Worm (Caenorhabditis elegans) whole organism, L4 larva: Measurements from ENCODE around the gene pax-1.
A peak's percentile ranks its signal among the peaks of the same experiment; 100 is the strongest.

ENCODE experiments used
- F49E8.2 ChIP-seq: sonication (generic microtip); optimal IDR thresholded peaks from 2 replicates; lab custom pipeline; 2016; ENCODE audit warnings: missing compliant biosample characterization, mild to moderate bottlenecking, missing genetic modification characterization, borderline replicate concordance
- T20F7.1 ChIP-seq: fragments of 200-800 bp; sonication (Bioruptor generic); optimal IDR thresholded peaks from 2 replicates; lab custom pipeline; 2018; ENCODE audit warnings: mild to moderate bottlenecking, missing genetic modification characterization, missing compliant biosample characterization
- Y5F2A.4 ChIP-seq: fragments of 200-800 bp; sonication (Bioruptor generic); optimal IDR thresholded peaks from 2 replicates; lab custom pipeline; 2018; ENCODE audit warnings: mild to moderate bottlenecking, missing genetic modification characterization, missing compliant biosample characterization
- ZK546.5 ChIP-seq, 2 experiments: sonication (generic microtip); optimal IDR thresholded peaks; 2 replicates each; lab custom pipeline; 2017; ENCODE audit warnings: missing biosample characterization in 2 of 2, missing genetic modification characterization in 2 of 2
- attf-4 ChIP-seq: sonication (generic microtip); optimal IDR thresholded peaks from 3 replicates; lab custom pipeline; 2017; ENCODE audit warnings: missing biosample characterization, missing genetic modification characterization
- ceh-44 ChIP-seq: fragments of 200-800 bp; sonication (Bioruptor generic); IDR thresholded peaks from 2 replicates; pipeline ENCODE4 v1.3.6; 2022; ENCODE audit warnings: missing genetic modification reagents, missing genetic modification characterization, missing compliant biosample characterization
- ces-1 ChIP-seq: fragments of 150-350 bp; sonication (generic microtip); optimal IDR thresholded peaks from 4 replicates; lab custom pipeline; 2014; ENCODE audit warnings: missing biosample characterization, missing genetic modification reagents, missing genetic modification characterization
- cey-2 ChIP-seq: sonication (generic microtip); optimal IDR thresholded peaks from 3 replicates; lab custom pipeline; 2017; ENCODE audit warnings: missing genetic modification characterization, mild to moderate bottlenecking, missing compliant biosample characterization, antibody characterized with exemption, borderline replicate concordance; ENCODE audit not compliant: insufficient read depth
- ctbp-1 ChIP-seq: fragments of 200-800 bp; sonication (Bioruptor generic); IDR thresholded peaks from 2 replicates; pipeline ENCODE4 v1.3.6; 2022; ENCODE audit warnings: missing genetic modification reagents, missing genetic modification characterization, missing compliant biosample characterization
- daf-16 ChIP-seq, 3 experiments: sonication (generic microtip); optimal IDR thresholded peaks; 2 replicates each; lab custom pipeline; 2016 to 2017; ENCODE audit warnings: missing genetic modification characterization in 3 of 3, missing genetic modification reagents in 3 of 3, mild to moderate bottlenecking in 2 of 3, missing compliant biosample characterization in 2 of 3, missing biosample characterization in 1 of 3, moderate library complexity in 1 of 3
- dmd-6 ChIP-seq: fragments of 200-800 bp; sonication (Bioruptor generic); IDR thresholded peaks from 2 replicates; pipeline ENCODE4 v1.3.6; 2022; ENCODE audit warnings: missing genetic modification reagents, missing genetic modification characterization, missing compliant biosample characterization
- dmd-8 ChIP-seq: fragments of 200-800 bp; sonication (Bioruptor generic); IDR thresholded peaks from 2 replicates; pipeline ENCODE4 v1.3.6; 2022; ENCODE audit warnings: missing genetic modification characterization, missing compliant biosample characterization
- dpl-1 ChIP-seq: fragments of 150-350 bp; optimal IDR thresholded peaks from 2 replicates; lab custom pipeline; 2014; ENCODE audit warnings: missing biosample characterization, missing genetic modification reagents, missing genetic modification characterization
- dve-1 ChIP-seq: sonication (generic microtip); optimal IDR thresholded peaks from 2 replicates; lab custom pipeline; 2017; ENCODE audit warnings: antibody characterized with exemption, mild to moderate bottlenecking, missing genetic modification characterization, missing compliant biosample characterization; ENCODE audit not compliant: insufficient read depth
- fos-1 ChIP-seq: fragments of 150-350 bp; optimal IDR thresholded peaks from 2 replicates; lab custom pipeline; 2014; ENCODE audit warnings: missing biosample characterization, missing genetic modification characterization
- gei-8 ChIP-seq: fragments of 200-800 bp; sonication (Bioruptor generic); optimal IDR thresholded peaks from 2 replicates; lab custom pipeline; 2018; ENCODE audit warnings: mild to moderate bottlenecking, missing genetic modification characterization, missing compliant biosample characterization
- hlh-11 ChIP-seq: fragments of 200-800 bp; sonication (Bioruptor generic); optimal IDR thresholded peaks from 2 replicates; lab custom pipeline; 2018; ENCODE audit warnings: mild to moderate bottlenecking, missing genetic modification characterization, missing compliant biosample characterization
- lin-1 ChIP-seq: fragments of 200-800 bp; sonication (Bioruptor generic); IDR thresholded peaks from 2 replicates; pipeline ENCODE4 v1.3.6; 2022; ENCODE audit warnings: missing genetic modification reagents, missing genetic modification characterization, missing compliant biosample characterization
- lin-38 ChIP-seq: fragments of 200-800 bp; sonication (Bioruptor generic); IDR thresholded peaks from 2 replicates; pipeline ENCODE4 v1.3.6; 2022; ENCODE audit warnings: missing genetic modification reagents, missing genetic modification characterization, missing compliant biosample characterization
- mdl-1 ChIP-seq, 2 experiments: fragments of 150-350 bp in 1 of 2; sonication (generic microtip) in 1 of 2; optimal IDR thresholded peaks; 2 replicates each; lab custom pipeline; 2014 to 2017; ENCODE audit warnings: missing biosample characterization in 2 of 2, missing genetic modification characterization in 2 of 2
- mep-1 ChIP-seq: fragments of 150-350 bp; sonication (generic microtip); optimal IDR thresholded peaks from 3 replicates; lab custom pipeline; 2014; ENCODE audit warnings: missing biosample characterization, missing genetic modification characterization
- nhr-10 ChIP-seq: fragments of 150-350 bp; optimal IDR thresholded peaks from 2 replicates; lab custom pipeline; 2014; ENCODE audit warnings: missing biosample characterization, missing genetic modification characterization
- nhr-102 ChIP-seq: sonication (generic microtip); optimal IDR thresholded peaks from 2 replicates; lab custom pipeline; 2016; ENCODE audit warnings: mild to moderate bottlenecking, missing genetic modification characterization, moderate library complexity, missing compliant biosample characterization
- nhr-11 ChIP-seq: fragments of 150-350 bp; optimal IDR thresholded peaks from 2 replicates; lab custom pipeline; 2014; ENCODE audit warnings: missing biosample characterization, missing genetic modification characterization
- nhr-237 ChIP-seq: sonication (generic microtip); optimal IDR thresholded peaks from 2 replicates; lab custom pipeline; 2017; ENCODE audit warnings: missing biosample characterization, missing genetic modification characterization
- nhr-28 ChIP-seq: fragments of 150-350 bp; optimal IDR thresholded peaks from 2 replicates; lab custom pipeline; 2014; ENCODE audit warnings: missing biosample characterization, missing genetic modification characterization
- nhr-48 ChIP-seq: sonication (generic microtip); optimal IDR thresholded peaks from 2 replicates; lab custom pipeline; 2016; ENCODE audit warnings: mild to moderate bottlenecking, missing genetic modification characterization, missing compliant biosample characterization
- nhr-6 ChIP-seq: fragments of 150-350 bp; optimal IDR thresholded peaks from 2 replicates; lab custom pipeline; 2014; ENCODE audit warnings: missing biosample characterization, missing genetic modification characterization
- nhr-77 ChIP-seq: fragments of 150-350 bp; optimal IDR thresholded peaks from 2 replicates; lab custom pipeline; 2014; ENCODE audit warnings: missing biosample characterization, missing genetic modification characterization
- pqm-1 ChIP-seq: sonication (generic microtip); optimal IDR thresholded peaks from 2 replicates; lab custom pipeline; 2017; ENCODE audit warnings: missing biosample characterization, missing genetic modification characterization
- set-16 ChIP-seq: fragments of 200-800 bp; sonication (Bioruptor generic); IDR thresholded peaks from 2 replicates; pipeline ENCODE4 v1.3.6; 2022; ENCODE audit warnings: missing genetic modification reagents, missing genetic modification characterization, missing compliant biosample characterization
- spr-3 ChIP-seq: fragments of 200-800 bp; sonication (Bioruptor generic); optimal IDR thresholded peaks from 2 replicates; lab custom pipeline; 2018; ENCODE audit warnings: mild to moderate bottlenecking, missing genetic modification characterization, missing compliant biosample characterization
- tra-1 ChIP-seq: fragments of 200-800 bp; sonication (Bioruptor generic); IDR thresholded peaks from 2 replicates; pipeline ENCODE4 v1.3.6; 2022; ENCODE audit warnings: missing genetic modification reagents, missing genetic modification characterization, missing compliant biosample characterization
- unc-62 ChIP-seq, 3 experiments: fragments of 150-350 bp in 1 of 3; sonication (generic microtip); optimal IDR thresholded peaks in 2 of 3; peaks in 1 of 3; 1 replicate in 1 of 3; 2 replicates in 2 of 3; lab custom pipeline; 2014 to 2017; ENCODE audit warnings: missing biosample characterization in 3 of 3, missing genetic modification characterization in 3 of 3, missing genetic modification reagents in 3 of 3, missing genotype in 1 of 3
- zag-1 ChIP-seq: fragments of 150-350 bp; optimal IDR thresholded peaks from 2 replicates; lab custom pipeline; 2014; ENCODE audit warnings: missing biosample characterization, missing genetic modification characterization
- zfp-3 ChIP-seq: fragments of 200-800 bp; sonication (Bioruptor generic); conservative IDR thresholded peaks from 2 replicates; pipeline ENCODE4 v1.3.6; 2022; ENCODE audit warnings: missing genetic modification reagents, missing genetic modification characterization, missing compliant biosample characterization
- ztf-7 ChIP-seq: fragments of 150-350 bp; optimal IDR thresholded peaks from 2 replicates; lab custom pipeline; 2014; ENCODE audit warnings: missing biosample characterization, missing genetic modification characterization

The pax-1 gene

ce11 chrV:8263941-8264340, 39.2 kb downstream of the pax-1 start, which contains the start of gene C16D9.9:
TSS of gene C16D9.9 (plus strand) at chrV:8264241.
- no peak for TF ChIP-seq set-16 (GFP tag; lab: Robert Waterston, UW)
- TF ChIP-seq gei-8 (GFP tag; lab: Kevin White, UChicago): no peak
- no peak for TF ChIP-seq dmd-8 (GFP tag; lab: Robert Waterston, UW)
- TF ChIP-seq ctbp-1 (GFP tag; lab: Robert Waterston, UW): no peak
- no peak for TF ChIP-seq unc-62 (GFP tag; optimal IDR thresholded peaks at IDR 0.05 in 1 of 2; lab: Kevin White, UChicago)
- no peak for TF ChIP-seq unc-62 (tag; optimal IDR thresholded peaks at IDR 0.05; lab: Kevin White, UChicago)
- no peak for TF ChIP-seq nhr-237 (tag; lab: Kevin White, UChicago)
- TF ChIP-seq ceh-44 (GFP tag; lab: Robert Waterston, UW): no peak
- no peak for TF ChIP-seq Y5F2A.4
- no peak for TF ChIP-seq nhr-28 (tag; lab: Kevin White, UChicago)
- TF ChIP-seq nhr-102 (tag; lab: Kevin White, UChicago): no peak
- no peak for TF ChIP-seq zfp-3 (GFP tag; lab: Robert Waterston, UW)
- no peak for TF ChIP-seq cey-2 (tag; lab: Kevin White, UChicago)
- no peak for TF ChIP-seq zag-1 (tag; lab: Kevin White, UChicago)
- no peak for TF ChIP-seq mdl-1 (tag; optimal IDR thresholded peaks at IDR 0.05; lab: Kevin White, UChicago)
- TF ChIP-seq ces-1 (GFP tag; lab: Kevin White, UChicago): no peak
- TF ChIP-seq, all 104 proteins: peak for 0

- TF ChIP-seq ZK546.5 (tag; optimal IDR thresholded peaks at IDR 0.05; lab: Kevin White, UChicago): no peak
- TF ChIP-seq unc-62 (GFP tag; optimal IDR thresholded peaks at IDR 0.05 in 1 of 2; lab: Kevin White, UChicago): peak in 1 of 2 experiments; percentile 32
- no peak for TF ChIP-seq unc-62 (tag; optimal IDR thresholded peaks at IDR 0.05; lab: Kevin White, UChicago)
These were observed 41.5 kb downstream of the pax-1 start, which contains the start of gene F21F8.5 for ce11 chrV:8266232-8266631. TSS of gene F21F8.5 (minus strand) at chrV:8266332.

ce11 chrV:8267275-8267674, 42.5 kb downstream of the pax-1 start:
- TF ChIP-seq nhr-48 (tag; lab: Kevin White, UChicago): peak; percentile 28
- no peak for TF ChIP-seq lin-38 (GFP tag; lab: Robert Waterston, UW)
- no peak for TF ChIP-seq daf-16 (GFP tag; optimal IDR thresholded peaks at IDR 0.05; lab: Kevin White, UChicago)
- peak; percentile 67 for TF ChIP-seq daf-16 (tag; optimal IDR thresholded peaks at IDR 0.05; lab: Kevin White, UChicago)
- peak; percentile 69 for TF ChIP-seq mep-1 (tag; lab: Kevin White, UChicago)
- TF ChIP-seq T20F7.1 (GFP tag; lab: Kevin White, UChicago): peak; percentile 40
- no peak for TF ChIP-seq dpl-1 (GFP tag; lab: Kevin White, UChicago)
- TF ChIP-seq unc-62 (GFP tag; optimal IDR thresholded peaks at IDR 0.05 in 1 of 2; lab: Kevin White, UChicago): peak in 1 of 2 experiments; percentile 41
- no peak for TF ChIP-seq unc-62 (tag; optimal IDR thresholded peaks at IDR 0.05; lab: Kevin White, UChicago)
- TF ChIP-seq hlh-11: peak; percentile 54
- TF ChIP-seq nhr-10 (tag; lab: Kevin White, UChicago): peak; percentile 32
- TF ChIP-seq dmd-6 (GFP tag; lab: Robert Waterston, UW): peak; percentile 80
- peak; percentile 76 for TF ChIP-seq dve-1
- TF ChIP-seq nhr-11 (tag; lab: Kevin White, UChicago): no peak
- TF ChIP-seq ztf-7: peak; percentile 89
- TF ChIP-seq pqm-1 (tag; lab: Kevin White, UChicago): peak; percentile 93
- TF ChIP-seq ctbp-1 (GFP tag; lab: Robert Waterston, UW): no peak
- no peak for TF ChIP-seq tra-1 (GFP tag; lab: Robert Waterston, UW)
- no peak for TF ChIP-seq attf-4 (tag; lab: Kevin White, UChicago)
- peak; percentile 31 for TF ChIP-seq fos-1
- 0 out of 2 replicates have a peak, but pooled peaks have one; percentile 55 for TF ChIP-seq lin-1
- TF ChIP-seq F49E8.2: no peak
- peak; percentile 92 for TF ChIP-seq nhr-77 (tag; lab: Kevin White, UChicago)
- TF ChIP-seq nhr-6 (tag; lab: Kevin White, UChicago): no peak
- TF ChIP-seq spr-3: no peak
- TF ChIP-seq nhr-28 (tag; lab: Kevin White, UChicago): peak; percentile 75
- no peak for TF ChIP-seq ceh-44 (GFP tag; lab: Robert Waterston, UW)
- TF ChIP-seq, all 104 proteins: peak for 15
